Worm (Caenorhabditis elegans): ENCODE measurements around the gene Y39F10A.3.

DNA sequence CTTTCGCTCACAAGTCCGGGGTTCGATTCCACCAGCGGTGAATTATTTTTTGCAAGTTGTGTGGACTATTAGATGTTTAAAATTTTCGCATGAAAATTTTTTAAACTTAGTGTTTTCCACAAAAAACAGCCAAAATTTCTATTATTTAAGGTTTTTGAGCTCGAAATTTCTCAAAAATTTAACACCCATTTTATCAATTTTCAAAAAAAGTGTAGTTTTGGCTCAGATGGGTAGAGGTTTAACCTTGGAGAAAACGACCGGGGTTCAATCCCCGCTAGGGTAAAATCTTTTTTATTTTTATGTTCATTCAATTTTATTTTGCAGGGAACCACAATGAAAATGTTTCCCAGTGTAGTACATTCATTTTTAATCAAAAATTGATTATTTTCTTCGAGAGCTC, 13.6 kb downstream of the Y39F10A.3 start:
- TF ChIP-seq mxl-2 (GFP tag; conservative IDR thresholded peaks at IDR 0.05) (no peak), ztf-11 (tag; optimal IDR thresholded peaks at IDR 0.05) (no peak), ceh-62 (tag; optimal IDR thresholded peaks at IDR 0.05) (no peak), unc-62 (GFP tag; optimal IDR thresholded peaks at IDR 0.05 in 1 of 2) (no peak), unc-62 (tag; optimal IDR thresholded peaks at IDR 0.05) (no peak), aly-2 (tag; optimal IDR thresholded peaks at IDR 0.05) (no peak), mdl-1 (tag; optimal IDR thresholded peaks at IDR 0.05) (no peak), R02D3.7 (tag; optimal IDR thresholded peaks at IDR 0.05) (no peak), ceh-82 (tag; optimal IDR thresholded peaks at IDR 0.05) (no peak)
